Fruit fly (Drosophila melanogaster): ENCODE measurements around the gene Or33a.

DNA sequence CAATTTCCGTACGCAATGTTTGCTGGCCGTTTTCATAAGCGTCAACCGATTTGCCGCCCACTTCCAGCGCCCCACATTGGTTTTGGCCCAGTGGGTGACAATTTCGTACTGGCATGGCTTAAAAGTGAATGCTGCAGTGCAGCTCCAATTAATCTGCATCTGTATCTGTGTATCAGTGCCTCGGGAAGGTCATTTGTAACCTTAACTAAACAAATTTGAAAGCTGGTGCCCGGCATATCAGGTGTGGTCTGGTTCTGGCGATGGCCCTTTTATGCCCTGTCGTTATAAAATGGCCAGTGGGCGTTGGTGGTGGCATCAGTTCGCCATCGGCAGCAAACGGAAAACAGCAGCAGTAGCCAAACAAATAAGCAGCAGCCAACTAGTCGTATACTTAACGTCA is 9.5 kb downstream of the Or33a start, which contains the start of gene Crys:
- TF ChIP-seq CG1647 (GFP tag; optimal IDR thresholded peaks at IDR 0.05) (no peak), toy (GFP tag; IDR thresholded peaks at IDR 0.05) (no peak), CG6254 (GFP tag; optimal IDR thresholded peaks at IDR 0.05) (no peak), Neu2 (GFP tag; optimal IDR thresholded peaks at IDR 0.05; ENCODE audit: borderline replicate concordance) (no peak), nmo (GFP tag; optimal IDR thresholded peaks at IDR 0.05) (no peak)

All from whole organism, embryonic.